Fruit fly (Drosophila melanogaster) whole organism, embryonic: ENCODE measurements around the gene CG17230.
A peak's percentile ranks its signal among the peaks of the same experiment; 100 is the strongest.

Experiments used
- B-H2 ChIP-seq: fragments of 200-800 bp; sonication (Bioruptor generic); optimal IDR thresholded peaks from 2 replicates; lab custom pipeline; 2018; ENCODE audit warnings: missing biosample characterization, mild to moderate bottlenecking, missing genetic modification characterization
- Bdp1 ChIP-seq: fragments of 200-800 bp; sonication (Bioruptor generic); optimal IDR thresholded peaks from 3 replicates; lab custom pipeline; 2016; ENCODE audit warnings: missing biosample characterization, missing genetic modification characterization
- CG10147 ChIP-seq: fragments of 200-800 bp; sonication (Bioruptor generic); optimal IDR thresholded peaks from 2 replicates; lab custom pipeline; 2019; ENCODE audit warnings: missing biosample characterization, mild to moderate bottlenecking, missing genetic modification characterization, moderate library complexity
- CG10267 ChIP-seq: fragments of 200-800 bp; sonication (Bioruptor generic); optimal IDR thresholded peaks from 2 replicates; lab custom pipeline; 2018; ENCODE audit warnings: missing biosample characterization, mild to moderate bottlenecking, missing genetic modification characterization, moderate library complexity
- CG11398 ChIP-seq: fragments of 200-800 bp; sonication (Bioruptor generic); optimal IDR thresholded peaks from 2 replicates; lab custom pipeline; 2016; ENCODE audit warnings: missing biosample characterization, missing genetic modification characterization
- CG11504 ChIP-seq: fragments of 200-800 bp; sonication (Bioruptor generic); optimal IDR thresholded peaks from 3 replicates; lab custom pipeline; 2019; ENCODE audit warnings: missing biosample characterization, mild to moderate bottlenecking, missing genetic modification characterization, moderate library complexity
- CG11695 ChIP-seq: fragments of 200-800 bp; sonication (Bioruptor generic); IDR thresholded peaks from 3 replicates; pipeline ENCODE4 v1.3.6; 2022; ENCODE audit warnings: missing biosample characterization, missing genetic modification characterization
- CG16779 ChIP-seq: fragments of 200-800 bp; sonication (Bioruptor generic); IDR thresholded peaks from 2 replicates; pipeline ENCODE4 v1.3.6; 2022; ENCODE audit warnings: missing biosample characterization, missing genetic modification characterization
- CG17186 ChIP-seq: fragments of 200-800 bp; sonication (Bioruptor generic); optimal IDR thresholded peaks from 3 replicates; lab custom pipeline; 2017; ENCODE audit warnings: missing biosample characterization, missing genetic modification reagents, missing genetic modification characterization
- CG17328 ChIP-seq: fragments of 200-800 bp; sonication (Bioruptor generic); IDR thresholded peaks from 2 replicates; pipeline ENCODE4 v1.3.6; 2022; ENCODE audit warnings: missing biosample characterization, missing genetic modification characterization
- CG17361 ChIP-seq: fragments of 200-800 bp; sonication (Bioruptor generic); IDR thresholded peaks from 3 replicates; pipeline ENCODE4 v1.3.6; 2022; ENCODE audit warnings: missing biosample characterization, missing genetic modification characterization
- CG17612 ChIP-seq: fragments of 200-800 bp; sonication (Bioruptor generic); IDR thresholded peaks from 2 replicates; pipeline ENCODE4 v1.3.6; 2022; ENCODE audit warnings: missing biosample characterization, missing genetic modification characterization
- CG17802 ChIP-seq: fragments of 200-800 bp; sonication (Bioruptor generic); optimal IDR thresholded peaks from 2 replicates; lab custom pipeline; 2018; ENCODE audit warnings: missing biosample characterization, mild to moderate bottlenecking, missing genetic modification characterization, moderate library complexity
- CG17912 ChIP-seq: fragments of 200-800 bp; sonication (Bioruptor generic); optimal IDR thresholded peaks from 2 replicates; lab custom pipeline; 2018; ENCODE audit warnings: missing biosample characterization, mild to moderate bottlenecking, missing genetic modification characterization
- CG2120 ChIP-seq: fragments of 200-800 bp; sonication (Bioruptor generic); optimal IDR thresholded peaks from 3 replicates; lab custom pipeline; 2016; ENCODE audit warnings: missing biosample characterization, missing genetic modification characterization
- CG30020 ChIP-seq: fragments of 200-800 bp; optimal IDR thresholded peaks from 2 replicates; lab custom pipeline; 2019; ENCODE audit warnings: missing biosample characterization, mild to moderate bottlenecking, missing genetic modification characterization, moderate library complexity
- CG32767 ChIP-seq: fragments of 200-800 bp; sonication (Bioruptor generic); IDR thresholded peaks from 2 replicates; pipeline ENCODE4 v1.3.6; 2022; ENCODE audit warnings: missing biosample characterization, missing genetic modification characterization
- CG34376 ChIP-seq: fragments of 200-800 bp; sonication (Bioruptor generic); optimal IDR thresholded peaks from 2 replicates; lab custom pipeline; 2018; ENCODE audit warnings: missing biosample characterization, mild to moderate bottlenecking, missing genetic modification characterization
- CG7372 ChIP-seq: fragments of 200-800 bp; sonication (Bioruptor generic); IDR thresholded peaks from 2 replicates; pipeline ENCODE4 v1.3.6; 2022; ENCODE audit warnings: missing biosample characterization, missing genetic modification characterization
- CG7928 ChIP-seq: fragments of 200-800 bp; sonication (Bioruptor generic); optimal IDR thresholded peaks from 2 replicates; lab custom pipeline; 2017; ENCODE audit warnings: missing biosample characterization, mild to moderate bottlenecking, missing genetic modification characterization
- CG8388 ChIP-seq: fragments of 200-800 bp; sonication (Bioruptor generic); optimal IDR thresholded peaks from 2 replicates; lab custom pipeline; 2019; ENCODE audit warnings: missing biosample characterization, mild to moderate bottlenecking, missing genetic modification characterization, moderate library complexity
- CG9437 ChIP-seq: fragments of 200-800 bp; sonication (Bioruptor generic); optimal IDR thresholded peaks from 2 replicates; lab custom pipeline; 2018; ENCODE audit warnings: missing biosample characterization, mild to moderate bottlenecking, missing genetic modification characterization
- CG9727 ChIP-seq: fragments of 200-800 bp; sonication (Bioruptor generic); optimal IDR thresholded peaks from 3 replicates; lab custom pipeline; 2017; ENCODE audit warnings: missing biosample characterization, mild to moderate bottlenecking, missing genetic modification characterization
- CoRest ChIP-seq: fragments of 200-800 bp; sonication (Bioruptor generic); optimal IDR thresholded peaks from 3 replicates; lab custom pipeline; 2018; ENCODE audit warnings: missing biosample characterization, mild to moderate bottlenecking, missing genetic modification characterization, moderate library complexity
- Fer2 ChIP-seq: fragments of 200-800 bp; sonication (Bioruptor generic); optimal IDR thresholded peaks from 2 replicates; lab custom pipeline; 2018; ENCODE audit warnings: missing biosample characterization, mild to moderate bottlenecking, missing genetic modification characterization, moderate library complexity
- HLHmδ ChIP-seq: fragments of 200-800 bp; sonication (Bioruptor generic); optimal IDR thresholded peaks from 2 replicates; lab custom pipeline; 2018; ENCODE audit warnings: missing biosample characterization, mild to moderate bottlenecking, missing genetic modification characterization, moderate library complexity
- Jarid2 ChIP-seq: fragments of 200-800 bp; sonication (Bioruptor generic); optimal IDR thresholded peaks from 3 replicates; lab custom pipeline; 2017; ENCODE audit warnings: mild to moderate bottlenecking, missing biosample characterization, missing genetic modification reagents, missing genetic modification characterization
- Oaz ChIP-seq: fragments of 200-800 bp; sonication (Bioruptor generic); IDR thresholded peaks from 2 replicates; pipeline ENCODE4 v1.3.6; 2022; ENCODE audit warnings: missing biosample characterization, missing genetic modification characterization
- TFAM ChIP-seq: fragments of 200-800 bp; sonication (Bioruptor generic); optimal IDR thresholded peaks from 2 replicates; lab custom pipeline; 2017; ENCODE audit warnings: missing biosample characterization, missing genetic modification characterization, inconsistent platforms
- Usf ChIP-seq: fragments of 200-800 bp; sonication (Bioruptor generic); optimal IDR thresholded peaks from 2 replicates; lab custom pipeline; 2017; ENCODE audit warnings: missing genotype, missing biosample characterization, missing genetic modification characterization
- Xrp1 ChIP-seq: fragments of 200-800 bp; sonication (Bioruptor generic); IDR thresholded peaks from 2 replicates; pipeline ENCODE4 v1.3.6; 2022; ENCODE audit warnings: missing biosample characterization, missing genetic modification characterization
- ap ChIP-seq: fragments of 200-800 bp; sonication (Bioruptor generic); IDR thresholded peaks from 2 replicates; pipeline ENCODE4 v1.3.6; 2022; ENCODE audit warnings: missing biosample characterization, missing genetic modification characterization
- chif ChIP-seq, 2 experiments: fragments of 200-800 bp; sonication (Bioruptor generic); optimal IDR thresholded peaks; 3 replicates each; lab custom pipeline; 2016; ENCODE audit warnings: missing biosample characterization in 2 of 2, missing genetic modification characterization in 2 of 2
- crc ChIP-seq: fragments of 200-800 bp; sonication (Bioruptor generic); optimal IDR thresholded peaks from 2 replicates; lab custom pipeline; 2016; ENCODE audit warnings: missing biosample characterization, missing genetic modification characterization
- dan ChIP-seq: fragments of 200-800 bp; sonication (Bioruptor generic); IDR thresholded peaks from 2 replicates; pipeline ENCODE4 v1.3.6; 2022; ENCODE audit warnings: missing biosample characterization, missing genetic modification characterization
- fd3F ChIP-seq: fragments of 200-800 bp; sonication (Bioruptor generic); optimal IDR thresholded peaks from 2 replicates; lab custom pipeline; 2018; ENCODE audit warnings: missing biosample characterization, mild to moderate bottlenecking, missing genetic modification characterization, moderate library complexity
- hb ChIP-seq: fragments of 200-800 bp; sonication (Bioruptor generic); IDR thresholded peaks from 3 replicates; pipeline ENCODE4 v1.3.6; 2022; ENCODE audit warnings: missing biosample characterization, missing genetic modification characterization; ENCODE audit not compliant: partially characterized antibody
- klu ChIP-seq: fragments of 200-800 bp; sonication (Bioruptor generic); IDR thresholded peaks from 2 replicates; pipeline ENCODE4 v1.3.6; 2022; ENCODE audit warnings: missing biosample characterization, missing genetic modification characterization
- knrl ChIP-seq: fragments of 200-800 bp; sonication (Bioruptor generic); IDR thresholded peaks from 3 replicates; pipeline ENCODE4 v1.3.6; 2022; ENCODE audit warnings: missing biosample characterization, missing genetic modification characterization; ENCODE audit not compliant: partially characterized antibody
- lmd ChIP-seq: fragments of 200-800 bp; sonication (Bioruptor generic); IDR thresholded peaks from 2 replicates; pipeline ENCODE4 v1.3.6; 2022; ENCODE audit warnings: missing biosample characterization, missing genetic modification characterization
- mirr ChIP-seq: fragments of 200-800 bp; sonication (Bioruptor generic); optimal IDR thresholded peaks from 3 replicates; lab custom pipeline; 2018; ENCODE audit warnings: missing biosample characterization, mild to moderate bottlenecking, missing genetic modification characterization
- nau ChIP-seq: fragments of 200-800 bp; sonication (Bioruptor generic); optimal IDR thresholded peaks from 3 replicates; lab custom pipeline; 2017; ENCODE audit warnings: missing biosample characterization, mild to moderate bottlenecking, missing genetic modification characterization, missing genetic modification reagents
- oc ChIP-seq: fragments of 200-800 bp; sonication (Bioruptor generic); optimal IDR thresholded peaks from 2 replicates; lab custom pipeline; 2018; ENCODE audit warnings: missing biosample characterization, mild to moderate bottlenecking, missing genetic modification characterization, moderate library complexity
- otp ChIP-seq: fragments of 200-800 bp; sonication (Bioruptor generic); IDR thresholded peaks from 3 replicates; pipeline ENCODE4, ENCODE4 v1.3.6; 2022; ENCODE audit warnings: missing biosample characterization, missing genetic modification characterization
- pnt ChIP-seq: fragments of 200-800 bp; sonication (Bioruptor generic); optimal IDR thresholded peaks from 3 replicates; lab custom pipeline; 2016; ENCODE audit warnings: missing biosample characterization, missing genetic modification characterization
- prd ChIP-seq, 3 experiments: fragments of >200 bp in 2 of 3; fragments of 200-800 bp in 1 of 3; sonication (Bioruptor generic) in 1 of 3; optimal IDR thresholded peaks in 2 of 3; IDR thresholded peaks in 1 of 3; 2 replicates in 2 of 3; 3 replicates in 1 of 3; pipeline versions ENCODE4 v1.3.6 to Lab custom; 2017 to 2022; ENCODE audit warnings: missing biosample characterization in 1 of 3, missing genetic modification characterization in 1 of 3
- sim ChIP-seq: fragments of 200-800 bp; sonication (Bioruptor generic); IDR thresholded peaks from 2 replicates; pipeline ENCODE4 v1.3.6; 2022; ENCODE audit warnings: missing biosample characterization, missing genetic modification characterization
- sob ChIP-seq: fragments of 200-800 bp; sonication (Bioruptor generic); IDR thresholded peaks from 2 replicates; pipeline ENCODE4 v1.3.6; 2022; ENCODE audit warnings: missing biosample characterization, missing genetic modification characterization

CG17230 gene

dm6 chr3R:11458022-11458850, 20.7 kb downstream of the CG17230 start (continued):
- peak; percentile 3 for TF ChIP-seq CG10267
- peak; percentile 73 for TF ChIP-seq CG11695 (GFP tag; lab: Robert Waterston, UW)
- TF ChIP-seq CG30020: no peak
- peak; percentile 79 for TF ChIP-seq lmd (GFP tag; lab: Robert Waterston, UW)
- peak; percentile 1 for TF ChIP-seq Fer2 (tag; lab: Kevin White, UChicago)
- TF ChIP-seq TFAM (GFP tag; lab: Kevin White, UChicago): no peak
- TF ChIP-seq mirr (GFP tag; lab: Kevin White, UChicago): peak; percentile 26
- peak; percentile 10 for TF ChIP-seq oc
- TF ChIP-seq Xrp1 (GFP tag; lab: Robert Waterston, UW): peak; percentile 74
- peak; percentile 29 for TF ChIP-seq CG7928 (GFP tag; lab: Kevin White, UChicago)
- peak; percentile 20 to 63 for TF ChIP-seq chif (GFP tag; optimal IDR thresholded peaks at IDR 0.05; lab: Kevin White, UChicago)
- no peak for TF ChIP-seq CG32767 (GFP tag; lab: Robert Waterston, UW)
- TF ChIP-seq CG11398 (GFP tag; lab: Kevin White, UChicago): no peak
- peak; percentile 1 for TF ChIP-seq nau (GFP tag; lab: Kevin White, UChicago)
- TF ChIP-seq sim (GFP tag; lab: Robert Waterston, UW): no peak
- TF ChIP-seq CG10147 (GFP tag; lab: Kevin White, UChicago): peak; percentile 8
- TF ChIP-seq hb: no peak
- TF ChIP-seq Usf (GFP tag; lab: Kevin White, UChicago): no peak
- peak; percentile 45; the same call in 1 of the 2 replicates for TF ChIP-seq CG16779 (GFP tag; lab: Robert Waterston, UW)
- TF ChIP-seq CG17361 (GFP tag; lab: Robert Waterston, UW): peak; percentile 59; the same call in 1 of the 3 replicates
- peak; percentile 86 for TF ChIP-seq CG2120 (GFP tag; lab: Kevin White, UChicago)
- TF ChIP-seq sob (GFP tag; lab: Robert Waterston, UW): peak; percentile 85
- peak; percentile 27 for TF ChIP-seq crc (GFP tag; lab: Kevin White, UChicago)
- peak; percentile 73 for TF ChIP-seq CoRest
- peak; percentile 73 for TF ChIP-seq CG11504 (tag; lab: Kevin White, UChicago)
- TF ChIP-seq HLHmδ (GFP tag; lab: Kevin White, UChicago): no peak
- TF ChIP-seq ap (GFP tag; lab: Robert Waterston, UW): peak; percentile 41; the same call in 1 of the 2 replicates
- peak; percentile 78 for TF ChIP-seq CG7372
- peak; percentile 67 for TF ChIP-seq CG17328
- no peak for TF ChIP-seq dan
- TF ChIP-seq CG8388 (GFP tag; lab: Kevin White, UChicago): peak; percentile 17
- peak; percentile 62 for TF ChIP-seq fd3F (GFP tag; lab: Kevin White, UChicago)
- peak; percentile 72 for TF ChIP-seq klu (GFP tag; lab: Robert Waterston, UW)
- no peak for TF ChIP-seq B-H2 (GFP tag; lab: Kevin White, UChicago)
- TF ChIP-seq Bdp1: peak; percentile 47
- no peak for TF ChIP-seq prd (optimal IDR thresholded peaks at IDR 0.05; lab: Kevin White, UChicago)
- peak; percentile 86 for TF ChIP-seq prd (GFP tag; IDR thresholded peaks at IDR 0.05; lab: Robert Waterston, UW)
- TF ChIP-seq CG17612 (GFP tag; lab: Robert Waterston, UW): 0 out of 2 replicates have a peak, but pooled peaks have one; percentile 38
- TF ChIP-seq CG34376 (GFP tag; lab: Kevin White, UChicago): no peak
- peak; percentile 47; the same call in 1 of the 2 replicates for TF ChIP-seq Oaz (GFP tag; lab: Robert Waterston, UW)
- peak; percentile 67; the same call in 2 of the 3 replicates for TF ChIP-seq otp (GFP tag; lab: Robert Waterston, UW)
- TF ChIP-seq Jarid2: peak; percentile 1
- TF ChIP-seq CG17912 (GFP tag; lab: Kevin White, UChicago): no peak
- peak; percentile 58 for TF ChIP-seq pnt (GFP tag; lab: Kevin White, UChicago)
- peak; percentile 60 for TF ChIP-seq CG9727 (GFP tag; lab: Kevin White, UChicago)
- TF ChIP-seq CG17186: no peak
- TF ChIP-seq knrl (GFP tag; lab: Robert Waterston, UW): no peak
- TF ChIP-seq CG9437 (GFP tag; lab: Kevin White, UChicago): peak; percentile 37
- TF ChIP-seq CG17802 (tag; lab: Kevin White, UChicago): peak; percentile 15
